Worm (Caenorhabditis elegans): ENCODE measurements around the gene M03D4.4.

M03D4.4 gene

DNA sequence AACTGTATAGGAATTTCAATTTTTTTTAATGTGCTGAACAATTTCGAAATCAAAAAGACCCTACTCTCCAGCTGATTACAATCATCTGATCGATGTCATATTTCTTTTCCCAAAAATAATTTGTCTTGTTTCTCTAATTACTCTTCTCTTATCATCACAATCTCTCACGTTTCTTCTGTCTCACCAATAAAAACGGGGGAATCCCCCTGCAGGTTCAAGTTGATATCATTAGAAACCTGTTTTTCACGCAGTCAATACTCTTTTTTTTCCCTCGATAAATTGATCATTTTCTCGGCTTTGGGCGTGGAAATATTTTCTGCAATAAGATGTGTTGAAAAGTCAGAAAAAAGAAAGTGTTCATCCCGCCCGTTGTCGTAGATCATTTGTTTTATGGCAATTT, 27.3 kb downstream of the M03D4.4 start (continued):
- TF ChIP-seq mep-1 (tag; optimal IDR thresholded peaks at IDR 0.05) (no peak), dmd-8 (GFP tag; IDR thresholded peaks at IDR 0.05) (no peak), nhr-102 (tag; optimal IDR thresholded peaks at IDR 0.05) (peak; percentile 37), F37D6.2 (tag; optimal IDR thresholded peaks at IDR 0.05) (no peak), ceh-20 (GFP tag; IDR thresholded peaks at IDR 0.05) (peak; percentile 66; the same call in 1 of the 2 replicates), hif-1 (tag; optimal IDR thresholded peaks at IDR 0.05) (no peak), ZK546.5 (tag; optimal IDR thresholded peaks at IDR 0.05) (no peak)

DNA sequence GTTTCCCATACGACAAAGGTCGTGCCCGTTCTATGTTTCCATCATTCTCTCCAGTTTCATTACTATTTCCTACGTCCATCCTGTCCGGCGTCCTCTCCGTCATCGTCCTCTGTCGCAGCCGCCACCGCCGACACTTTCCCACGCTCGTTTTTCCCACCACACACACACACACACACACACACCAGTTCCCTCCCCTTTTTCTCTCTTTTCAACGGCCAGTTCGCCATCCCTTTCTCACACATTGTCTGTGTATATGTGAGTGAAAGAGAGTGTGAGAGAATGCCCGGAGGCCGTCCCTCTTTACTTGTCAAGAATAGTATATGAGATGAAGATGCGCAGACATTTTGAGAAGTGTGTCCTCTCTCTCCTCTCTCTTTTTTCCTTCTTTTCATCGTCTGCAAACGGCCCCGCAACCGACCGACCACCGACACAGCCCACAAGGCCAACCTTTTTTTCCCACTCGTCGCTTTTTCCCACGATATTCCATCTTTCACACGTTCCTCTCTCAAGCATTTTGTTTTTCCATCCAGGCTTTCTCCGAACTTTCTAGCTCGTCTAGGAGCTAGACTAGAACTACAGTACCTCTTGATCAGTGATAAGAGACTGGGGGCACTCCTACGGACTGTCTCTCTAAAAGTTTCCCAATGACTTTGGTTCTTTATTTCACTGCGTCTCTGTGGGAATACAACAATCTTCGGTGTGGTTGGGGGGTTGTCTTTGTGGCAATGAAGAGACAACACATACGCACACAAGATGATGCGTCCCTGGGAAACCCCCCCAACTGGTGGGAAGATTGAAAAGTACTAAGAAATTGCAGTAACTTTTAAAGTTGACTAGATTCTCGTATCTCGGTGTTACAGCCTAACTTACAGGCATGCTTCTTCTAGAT, 29.8 kb downstream of the M03D4.4 start:
- TF ChIP-seq ces-1 (GFP tag; optimal IDR thresholded peaks at IDR 0.05) (no peak), zip-11 (GFP tag; IDR thresholded peaks at IDR 0.05) (no peak), pqm-1 (tag; optimal IDR thresholded peaks at IDR 0.05) (peak; percentile 61), dmd-8 (GFP tag; IDR thresholded peaks at IDR 0.05) (no peak), tra-1 (GFP tag; IDR thresholded peaks at IDR 0.05) (peak; percentile 82), nhr-42 (GFP tag; IDR thresholded peaks at IDR 0.05) (0 out of 2 replicates have a peak, but pooled peaks have one; percentile 16), Y48G9A.11 (GFP tag; IDR thresholded peaks at IDR 0.05) (no peak), lin-1 (GFP tag; IDR thresholded peaks at IDR 0.05) (peak; percentile 86), nhr-41 (GFP tag; IDR thresholded peaks at IDR 0.05) (0 out of 2 replicates have a peak, but pooled peaks have one; percentile 15), T26A8.4 (GFP tag; IDR thresholded peaks at IDR 0.05) (peak; percentile 47), nhr-28 (tag; optimal IDR thresholded peaks at IDR 0.05) (peak; percentile 93), ctbp-1 (GFP tag; IDR thresholded peaks at IDR 0.05) (peak; percentile 55; the same call in 1 of the 2 replicates), tag-97 (GFP tag; IDR thresholded peaks at IDR 0.05) (0 out of 2 replicates have a peak, but pooled peaks have one; percentile 12), daf-8 (GFP tag; IDR thresholded peaks at IDR 0.05) (no peak), F10B5.3 (tag; optimal IDR thresholded peaks at IDR 0.05) (peak; percentile 47), lsy-2 (tag; optimal IDR thresholded peaks at IDR 0.05) (peak; percentile 56 to 74), mep-1 (tag; optimal IDR thresholded peaks at IDR 0.05) (peak; percentile 88), mxl-3 (GFP tag; optimal IDR thresholded peaks at IDR 0.05) (peak; percentile 95), R02D3.7 (tag; optimal IDR thresholded peaks at IDR 0.05) (no peak), mdl-1 (tag; optimal IDR thresholded peaks at IDR 0.05) (peak; percentile 81 to 87), F44E2.7 (GFP tag; IDR thresholded peaks at IDR 0.05) (no peak), fos-1 (tag; optimal IDR thresholded peaks at IDR 0.05) (no peak), hlh-30 (tag; optimal IDR thresholded peaks at IDR 0.05; ENCODE audit: insufficient read depth) (peak; percentile 65), nhr-237 (tag; optimal IDR thresholded peaks at IDR 0.05) (no peak), spr-1 (tag; optimal IDR thresholded peaks at IDR 0.05) (peak; percentile 76), ceh-28 (tag; optimal IDR thresholded peaks at IDR 0.05) (no peak), lin-38 (GFP tag; IDR thresholded peaks at IDR 0.05) (peak; percentile 26; the same call in 1 of the 2 replicates), set-16 (GFP tag; IDR thresholded peaks at IDR 0.05) (peak; percentile 61), ceh-20 (GFP tag; IDR thresholded peaks at IDR 0.05) (peak; percentile 71; the same call in 1 of the 2 replicates), mxl-2 (GFP tag; conservative IDR thresholded peaks at IDR 0.05) (no peak), egl-27 (tag; optimal IDR thresholded peaks at IDR 0.05) (no peak), ztf-7 (tag; optimal IDR thresholded peaks at IDR 0.05) (no peak), dpl-1 (GFP tag; optimal IDR thresholded peaks at IDR 0.05) (peak; percentile 50), mdt-29 (GFP tag; IDR thresholded peaks at IDR 0.05) (no peak), hmg-1.1 (GFP tag; IDR thresholded peaks at IDR 0.05) (peak; percentile 87), nhr-10 (tag; optimal IDR thresholded peaks at IDR 0.05) (peak; percentile 56), F26F4.8 (GFP tag; conservative IDR thresholded peaks at IDR 0.05) (no peak), egl-43 (GFP tag; IDR thresholded peaks at IDR 0.05) (peak; percentile 26; the same call in 1 of the 2 replicates), pha-4 (GFP tag; IDR thresholded peaks at IDR 0.05) (peak; percentile 31; the same call in 1 of the 2 replicates), pha-4 (tag; optimal IDR thresholded peaks at IDR 0.05) (no peak), unc-130 (GFP tag; optimal IDR thresholded peaks at IDR 0.05) (no peak), daf-19 (GFP tag; conservative IDR thresholded peaks at IDR 0.05) (no peak), ZK546.5 (tag; optimal IDR thresholded peaks at IDR 0.05) (no peak), ceh-44 (GFP tag; IDR thresholded peaks at IDR 0.05) (no peak)

Measured in whole organism, L4 larva.